Worm (Caenorhabditis elegans) whole organism, young adult: ENCODE results near the gene R166.3.

Source experiments
- B0261.1 ChIP-seq: sonication (generic microtip); optimal IDR thresholded peaks from 2 replicates; lab custom pipeline; 2016; ENCODE audit warnings: mild to moderate bottlenecking, missing genetic modification characterization, moderate library complexity, missing compliant biosample characterization
- F10E7.11 ChIP-seq: sonication (generic microtip); optimal IDR thresholded peaks from 2 replicates; lab custom pipeline; 2017; ENCODE audit warnings: mild to moderate bottlenecking, missing genetic modification characterization, moderate library complexity, missing compliant biosample characterization
- F23B12.7 ChIP-seq: sonication (generic microtip); optimal IDR thresholded peaks from 2 replicates; lab custom pipeline; 2017; ENCODE audit warnings: missing genetic modification characterization, mild to moderate bottlenecking, missing compliant biosample characterization, antibody characterized with exemption, moderate library complexity; ENCODE audit not compliant: insufficient read depth
- F49E8.2 ChIP-seq: sonication (generic microtip); optimal IDR thresholded peaks from 3 replicates; lab custom pipeline; 2017; ENCODE audit warnings: missing genetic modification characterization, mild to moderate bottlenecking, missing compliant biosample characterization, antibody characterized with exemption, moderate library complexity; ENCODE audit not compliant: insufficient read depth
- F57C9.4 ChIP-seq: sonication (generic microtip); optimal IDR thresholded peaks from 2 replicates; lab custom pipeline; 2017; ENCODE audit warnings: mild to moderate bottlenecking, missing genetic modification characterization, missing compliant biosample characterization
- K11D2.4 ChIP-seq: fragments of 200-800 bp; sonication (Bioruptor generic); IDR thresholded peaks from 2 replicates; pipeline ENCODE4 v1.3.6; 2022; ENCODE audit warnings: missing genetic modification reagents, missing genetic modification characterization, missing compliant biosample characterization
- K12H6.12 ChIP-seq: fragments of 200-800 bp; sonication (Bioruptor generic); optimal IDR thresholded peaks from 2 replicates; lab custom pipeline; 2018; ENCODE audit warnings: mild to moderate bottlenecking, missing genetic modification characterization, missing compliant biosample characterization
- Y53G8AR.9 ChIP-seq: fragments of 200-800 bp; sonication (Bioruptor generic); conservative IDR thresholded peaks from 2 replicates; pipeline ENCODE4 v1.3.6; 2022; ENCODE audit warnings: missing genetic modification reagents, missing genetic modification characterization, missing compliant biosample characterization
- Y67H2A.10 ChIP-seq: fragments of 200-800 bp; sonication (Bioruptor generic); conservative IDR thresholded peaks from 2 replicates; pipeline ENCODE4 v1.3.6; 2022; ENCODE audit warnings: missing genetic modification reagents, missing genetic modification characterization, missing compliant biosample characterization
- aptf-2 ChIP-seq: fragments of 200-800 bp; sonication (Bioruptor generic); conservative IDR thresholded peaks from 2 replicates; pipeline ENCODE4 v1.3.6; 2022; ENCODE audit warnings: missing genetic modification reagents, missing genetic modification characterization, missing compliant biosample characterization
- aptf-3 ChIP-seq: fragments of 200-800 bp; sonication (Bioruptor generic); IDR thresholded peaks from 2 replicates; pipeline ENCODE4 v1.3.6; 2022; ENCODE audit warnings: missing genetic modification characterization, missing compliant biosample characterization
- attf-3 ChIP-seq: fragments of 200-800 bp; sonication (Bioruptor generic); conservative IDR thresholded peaks from 2 replicates; pipeline ENCODE4 v1.3.6; 2022; ENCODE audit warnings: missing genetic modification reagents, missing genetic modification characterization, missing compliant biosample characterization
- bed-1 ChIP-seq: fragments of 200-800 bp; sonication (Bioruptor generic); IDR thresholded peaks from 2 replicates; pipeline ENCODE4 v1.3.6; 2022; ENCODE audit warnings: missing genetic modification reagents, missing genetic modification characterization, missing compliant biosample characterization
- ceh-79 ChIP-seq: sonication (generic microtip); optimal IDR thresholded peaks from 2 replicates; lab custom pipeline; 2017; ENCODE audit warnings: mild to moderate bottlenecking, missing genetic modification characterization, missing compliant biosample characterization
- ceh-91 ChIP-seq: fragments of 200-800 bp; sonication (Bioruptor generic); IDR thresholded peaks from 2 replicates; pipeline ENCODE4 v1.3.6; 2022; ENCODE audit warnings: missing genetic modification reagents, missing genetic modification characterization, missing compliant biosample characterization
- chd-7 ChIP-seq: sonication (generic microtip); optimal IDR thresholded peaks from 2 replicates; lab custom pipeline; 2016; ENCODE audit warnings: mild to moderate bottlenecking, missing genetic modification characterization, moderate library complexity, missing compliant biosample characterization
- dpff-1 ChIP-seq: sonication (generic microtip); optimal IDR thresholded peaks from 2 replicates; lab custom pipeline; 2017; ENCODE audit warnings: mild to moderate bottlenecking, missing genetic modification characterization, missing compliant biosample characterization
- dpl-1 ChIP-seq: fragments of 150-350 bp; optimal IDR thresholded peaks from 2 replicates; lab custom pipeline; 2014; ENCODE audit warnings: missing biosample characterization, missing genetic modification reagents, missing genetic modification characterization
- egl-44 ChIP-seq: fragments of 200-800 bp; sonication (Bioruptor generic); IDR thresholded peaks from 2 replicates; pipeline ENCODE4 v1.3.6; 2022; ENCODE audit warnings: missing genetic modification reagents, missing genetic modification characterization, missing compliant biosample characterization
- ets-4 ChIP-seq: fragments of 200-800 bp; sonication (Bioruptor generic); optimal IDR thresholded peaks from 2 replicates; lab custom pipeline; 2018; ENCODE audit warnings: mild to moderate bottlenecking, missing genetic modification characterization, missing compliant biosample characterization
- fkh-3 ChIP-seq: sonication (generic microtip); optimal IDR thresholded peaks from 2 replicates; lab custom pipeline; 2016; ENCODE audit warnings: mild to moderate bottlenecking, missing genetic modification characterization, missing compliant biosample characterization
- gei-17 ChIP-seq: fragments of 200-800 bp; sonication (Bioruptor generic); optimal IDR thresholded peaks from 2 replicates; lab custom pipeline; 2018; ENCODE audit warnings: mild to moderate bottlenecking, missing genetic modification characterization, missing compliant biosample characterization
- hlh-12 ChIP-seq: sonication (generic microtip); optimal IDR thresholded peaks from 2 replicates; lab custom pipeline; 2016; ENCODE audit warnings: missing genetic modification characterization, missing compliant biosample characterization
- hlh-26 ChIP-seq: fragments of 200-800 bp; sonication (Bioruptor generic); conservative IDR thresholded peaks from 2 replicates; pipeline ENCODE4 v1.3.6; 2022; ENCODE audit warnings: missing genetic modification reagents, missing genetic modification characterization, missing compliant biosample characterization
- lag-1 ChIP-seq: fragments of 200-800 bp; sonication (Bioruptor generic); IDR thresholded peaks from 2 replicates; pipeline ENCODE4 v1.3.6; 2022; ENCODE audit warnings: missing genetic modification reagents, missing genetic modification characterization, missing compliant biosample characterization
- let-607 ChIP-seq, 2 experiments: fragments of 200-800 bp in 1 of 2; sonication (Bioruptor generic) in 1 of 2; sonication (generic microtip) in 1 of 2; optimal IDR thresholded peaks; 2 replicates each; lab custom pipeline; 2016 to 2018; ENCODE audit warnings: mild to moderate bottlenecking in 2 of 2, missing compliant biosample characterization in 2 of 2, missing genetic modification characterization in 2 of 2, moderate library complexity in 2 of 2, missing genotype in 1 of 2
- lin-35 ChIP-seq, 3 experiments: fragments of 150-350 bp in 2 of 3; sonication (generic microtip) in 1 of 3; optimal IDR thresholded peaks; 2 replicates each; lab custom pipeline; 2014 to 2018; ENCODE audit warnings: missing biosample characterization in 3 of 3, missing genetic modification characterization in 3 of 3, missing genetic modification reagents in 3 of 3
- lir-1 ChIP-seq: fragments of 200-800 bp; sonication (Bioruptor generic); conservative IDR thresholded peaks from 2 replicates; pipeline ENCODE4 v1.3.6; 2022; ENCODE audit warnings: missing genetic modification reagents, missing genetic modification characterization, missing compliant biosample characterization
- madf-10 ChIP-seq: sonication (generic microtip); optimal IDR thresholded peaks from 2 replicates; lab custom pipeline; 2016; ENCODE audit warnings: mild to moderate bottlenecking, missing genetic modification characterization, missing compliant biosample characterization
- madf-3 ChIP-seq: fragments of 200-800 bp; sonication (Bioruptor generic); IDR thresholded peaks from 2 replicates; pipeline ENCODE4 v1.3.6; 2022; ENCODE audit warnings: missing genetic modification reagents, missing genetic modification characterization, missing compliant biosample characterization
- madf-8 ChIP-seq: fragments of 200-800 bp; sonication (Bioruptor generic); conservative IDR thresholded peaks from 2 replicates; pipeline ENCODE4 v1.3.6; 2022; ENCODE audit warnings: missing genetic modification reagents, missing genetic modification characterization, missing compliant biosample characterization
- mcd-1 ChIP-seq: fragments of 200-800 bp; sonication (Bioruptor generic); IDR thresholded peaks from 2 replicates; pipeline ENCODE4 v1.3.6; 2022; ENCODE audit warnings: missing genetic modification reagents, missing genetic modification characterization, missing compliant biosample characterization
- mxl-1 ChIP-seq: sonication (generic microtip); optimal IDR thresholded peaks from 2 replicates; lab custom pipeline; 2016; ENCODE audit warnings: missing genetic modification characterization, missing compliant biosample characterization
- nfya-2 ChIP-seq: fragments of 200-800 bp; sonication (Bioruptor generic); IDR thresholded peaks from 2 replicates; pipeline ENCODE4 v1.3.6; 2022; ENCODE audit warnings: missing genetic modification reagents, missing genetic modification characterization, missing compliant biosample characterization
- nhr-179 ChIP-seq: sonication (generic microtip); optimal IDR thresholded peaks from 2 replicates; lab custom pipeline; 2016; ENCODE audit warnings: mild to moderate bottlenecking, missing genetic modification characterization, missing compliant biosample characterization
- nhr-90 ChIP-seq: sonication (generic microtip); optimal IDR thresholded peaks from 2 replicates; lab custom pipeline; 2016; ENCODE audit warnings: missing genotype, mild to moderate bottlenecking, missing genetic modification characterization, missing compliant biosample characterization
- rcor-1 ChIP-seq: fragments of 200-800 bp; sonication (Bioruptor generic); IDR thresholded peaks from 2 replicates; pipeline ENCODE4 v1.3.6; 2022; ENCODE audit warnings: missing genetic modification reagents, missing genetic modification characterization, missing compliant biosample characterization
- rec-8 ChIP-seq, 2 experiments: sonication (generic microtip); optimal IDR thresholded peaks; 2 replicates each; lab custom pipeline; 2016; ENCODE audit warnings: mild to moderate bottlenecking in 2 of 2, missing genetic modification characterization in 2 of 2, missing genetic modification reagents in 2 of 2, missing genotype in 2 of 2, missing biosample characterization in 1 of 2, missing compliant biosample characterization in 1 of 2, moderate library complexity in 1 of 2
- repo-1 ChIP-seq: sonication (generic microtip); optimal IDR thresholded peaks from 2 replicates; lab custom pipeline; 2017; ENCODE audit warnings: mild to moderate bottlenecking, missing genetic modification characterization, missing compliant biosample characterization
- rpc-1 ChIP-seq, 2 experiments: fragments of 150-350 bp in 1 of 2; sonication (generic microtip) in 1 of 2; optimal IDR thresholded peaks; 2 replicates each; lab custom pipeline; 2014 to 2018; ENCODE audit warnings: missing biosample characterization in 1 of 2, missing genetic modification characterization in 1 of 2, missing genetic modification reagents in 1 of 2, missing genotype in 1 of 2
- snpc-4 ChIP-seq, 5 experiments: fragments of 150-350 bp in 1 of 5; sonication (generic microtip) in 4 of 5; optimal IDR thresholded peaks; 2 replicates each; lab custom pipeline; 2014 to 2018; ENCODE audit warnings: missing genetic modification characterization in 5 of 5, missing biosample characterization in 3 of 5, antibody characterized with exemption in 2 of 5, mild to moderate bottlenecking in 2 of 5, missing compliant biosample characterization in 2 of 5, missing genotype in 2 of 5, moderate library complexity in 2 of 5, missing genetic modification reagents in 1 of 5
- tbp1 ChIP-seq: fragments of 200-800 bp; sonication (Bioruptor generic); optimal IDR thresholded peaks from 2 replicates; lab custom pipeline; 2018; ENCODE audit warnings: mild to moderate bottlenecking, missing genetic modification characterization, missing compliant biosample characterization
- ztf-26 ChIP-seq: sonication (generic microtip); optimal IDR thresholded peaks from 2 replicates; lab custom pipeline; 2017; ENCODE audit warnings: missing genetic modification characterization, missing compliant biosample characterization
- ztf-3 ChIP-seq: fragments of 200-800 bp; sonication (Bioruptor generic); optimal IDR thresholded peaks from 2 replicates; lab custom pipeline; 2018; ENCODE audit warnings: mild to moderate bottlenecking, missing genetic modification characterization, missing compliant biosample characterization

The R166.3 gene

DNA sequence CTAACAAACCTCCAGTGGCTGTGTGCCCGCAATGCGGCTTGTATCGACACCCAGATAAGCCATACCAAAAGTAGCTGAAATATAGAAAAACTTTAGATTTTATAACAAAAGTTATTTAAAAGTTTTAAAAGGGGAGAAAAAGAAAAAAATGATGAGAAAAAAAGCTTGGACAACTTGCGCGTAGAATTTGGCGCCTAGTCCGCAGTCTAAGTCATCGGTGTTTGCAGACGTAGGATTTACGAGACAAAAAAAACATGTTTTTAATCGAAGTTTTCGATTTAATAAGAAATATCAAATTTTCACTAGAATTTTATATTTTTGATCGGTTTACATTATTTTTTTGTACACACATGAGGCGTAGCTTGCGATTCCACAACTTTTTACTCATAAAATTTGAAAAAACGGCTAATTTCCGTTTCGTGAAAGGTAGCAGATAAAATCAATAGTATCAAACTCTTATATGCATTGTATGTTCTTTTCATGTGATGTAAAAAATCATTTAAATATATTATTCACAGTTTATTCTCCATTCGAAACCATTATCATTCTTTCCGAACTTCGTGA lies 2.9 kb upstream of the R166.3 start, which contains the start of gene pro-1 (continued):
- TF ChIP-seq ceh-79 (tag; lab: Kevin White, UChicago) = peak; percentile 74
- TF ChIP-seq F10E7.11 (tag; lab: Kevin White, UChicago) = peak; percentile 76
- peak; percentile 88 for TF ChIP-seq Y53G8AR.9
- TF ChIP-seq madf-10 (tag; lab: Kevin White, UChicago) = peak; percentile 31
- peak; percentile 18 for TF ChIP-seq B0261.1 (tag; lab: Kevin White, UChicago)
- TF ChIP-seq K12H6.12 (tag; lab: Kevin White, UChicago) = peak; percentile 65
- no peak for TF ChIP-seq bed-1 (GFP tag; lab: Robert Waterston, UW)
- TF ChIP-seq aptf-3 (GFP tag; lab: Robert Waterston, UW) = peak; percentile 91; the same call in 1 of the 2 replicates
- TF ChIP-seq F23B12.7 (tag; lab: Kevin White, UChicago) = no peak
- TF ChIP-seq rcor-1 (GFP tag; lab: Robert Waterston, UW) = peak; percentile 52; the same call in 1 of the 2 replicates
- peak; percentile 36 for TF ChIP-seq F57C9.4 (tag; lab: Kevin White, UChicago)
- no peak for TF ChIP-seq ets-4 (GFP tag; lab: Kevin White, UChicago)
- no peak; the same call in 1 of the 2 replicates for TF ChIP-seq madf-3 (GFP tag; lab: Robert Waterston, UW)
- peak in 2 of 3 experiments; percentile 40 to 79 for TF ChIP-seq lin-35 (GFP tag; optimal IDR thresholded peaks at IDR 0.05; lab: Kevin White, UChicago)
- TF ChIP-seq mxl-1 = no peak
- peak; percentile 79; the same call in 1 of the 2 replicates for TF ChIP-seq egl-44 (GFP tag; lab: Robert Waterston, UW)
- TF ChIP-seq gei-17 (GFP tag; lab: Kevin White, UChicago) = peak; percentile 72
- TF ChIP-seq nfya-2 (GFP tag; lab: Robert Waterston, UW) = no peak
- TF ChIP-seq madf-8 (GFP tag; lab: Robert Waterston, UW) = 0 out of 2 replicates have a peak, but pooled peaks have one; percentile 5
- no peak for TF ChIP-seq dpl-1 (GFP tag; lab: Kevin White, UChicago)
- TF ChIP-seq dpff-1 (tag; lab: Kevin White, UChicago) = no peak
- peak; percentile 68 for TF ChIP-seq repo-1 (tag; lab: Kevin White, UChicago)
- TF ChIP-seq attf-3 (GFP tag; lab: Robert Waterston, UW) = peak; percentile 36; the same call in 1 of the 2 replicates
- no peak for TF ChIP-seq hlh-26 (GFP tag; lab: Robert Waterston, UW)
- peak; percentile 35 to 53 for TF ChIP-seq let-607 (tag; optimal IDR thresholded peaks at IDR 0.05; lab: Kevin White, UChicago)
- TF ChIP-seq nhr-179 = no peak
- TF ChIP-seq aptf-2 (GFP tag; lab: Robert Waterston, UW) = no peak
- peak; percentile 82 for TF ChIP-seq Y67H2A.10
- TF ChIP-seq nhr-90 (tag; lab: Kevin White, UChicago) = no peak
- peak; percentile 17 for TF ChIP-seq fkh-3 (tag; lab: Kevin White, UChicago)
- TF ChIP-seq tbp1 (GFP tag; lab: Kevin White, UChicago) = peak; percentile 62
- TF ChIP-seq F49E8.2 = no peak
- no peak for TF ChIP-seq hlh-12
- no peak for TF ChIP-seq rpc-1 (optimal IDR thresholded peaks at IDR 0.05; lab: Kevin White, UChicago)
- TF ChIP-seq rpc-1 (tag; optimal IDR thresholded peaks at IDR 0.05; lab: Kevin White, UChicago) = no peak
- peak; percentile 86 for TF ChIP-seq K11D2.4 (GFP tag; lab: Robert Waterston, UW)

- TF ChIP-seq aptf-2 (GFP tag; lab: Robert Waterston, UW) (no peak), ceh-91 (GFP tag; lab: Robert Waterston, UW) (no peak), ztf-26 (tag; lab: Kevin White, UChicago) (no peak), tbp1 (GFP tag; lab: Kevin White, UChicago) (peak; percentile 32), mcd-1 (GFP tag; lab: Robert Waterston, UW) (peak; percentile 40; the same call in 1 of the 2 replicates), fkh-3 (tag; lab: Kevin White, UChicago) (no peak), madf-3 (GFP tag; lab: Robert Waterston, UW) (no peak), lir-1 (no peak), nhr-179 (no peak), lag-1 (GFP tag; lab: Robert Waterston, UW) (no peak), rec-8 (tag; optimal IDR thresholded peaks at IDR 0.05; lab: Kevin White, UChicago) (peak; percentile 19 to 45), ceh-79 (tag; lab: Kevin White, UChicago) (no peak), rpc-1 (optimal IDR thresholded peaks at IDR 0.05; lab: Kevin White, UChicago) (no peak), rpc-1 (tag; optimal IDR thresholded peaks at IDR 0.05; lab: Kevin White, UChicago) (no peak), snpc-4 (GFP tag; optimal IDR thresholded peaks at IDR 0.05; lab: Kevin White, UChicago) (no peak), snpc-4 (tag; optimal IDR thresholded peaks at IDR 0.05; lab: Kevin White, UChicago) (no peak), ztf-3 (GFP tag; lab: Kevin White, UChicago) (no peak), nfya-2 (GFP tag; lab: Robert Waterston, UW) (no peak), attf-3 (GFP tag; lab: Robert Waterston, UW) (0 out of 2 replicates have a peak, but pooled peaks have one; percentile 11), ets-4 (GFP tag; lab: Kevin White, UChicago) (no peak), chd-7 (no peak), Y67H2A.10 (no peak)
Measured at ce11 chrII:10537988-10538387, 1.1 kb downstream of the R166.3 start.
